Fruit fly (Drosophila melanogaster) whole organism, prepupa: ENCODE measurements around the gene CG43896.
A peak's percentile ranks its signal among the peaks of the same experiment; 100 is the strongest.

ENCODE experiments used
- Blimp-1 ChIP-seq: fragments of 200-800 bp; sonication (Bioruptor generic); optimal IDR thresholded peaks from 3 replicates; lab custom pipeline; 2017; ENCODE audit warnings: missing biosample characterization, missing genetic modification characterization, mild to moderate bottlenecking, moderate library complexity, missing genetic modification reagents
- CG10631 ChIP-seq: fragments of 200-800 bp; sonication (Bioruptor generic); optimal IDR thresholded peaks from 2 replicates; lab custom pipeline; 2016; ENCODE audit warnings: missing biosample characterization, missing genetic modification characterization
- CG11294 ChIP-seq: fragments of 200-800 bp; sonication (Bioruptor generic); IDR thresholded peaks from 2 replicates; pipeline ENCODE4 v1.3.6; 2022; ENCODE audit warnings: missing biosample characterization, missing genetic modification characterization
- CG11762 ChIP-seq: fragments of 200-800 bp; sonication (Bioruptor generic); optimal IDR thresholded peaks from 3 replicates; lab custom pipeline; 2016; ENCODE audit warnings: missing biosample characterization, missing genetic modification characterization; ENCODE audit not compliant: insufficient read depth
- CG1621 ChIP-seq: fragments of 200-800 bp; sonication (Bioruptor generic); optimal IDR thresholded peaks from 3 replicates; lab custom pipeline; 2018; ENCODE audit warnings: missing biosample characterization, mild to moderate bottlenecking, missing genetic modification characterization
- CG3032 ChIP-seq: fragments of 200-800 bp; optimal IDR thresholded peaks from 2 replicates; lab custom pipeline; 2019; ENCODE audit warnings: missing biosample characterization, mild to moderate bottlenecking, missing genetic modification characterization, moderate library complexity
- CG31627 ChIP-seq: fragments of 200-800 bp; sonication (Bioruptor generic); optimal IDR thresholded peaks from 3 replicates; lab custom pipeline; 2016; ENCODE audit warnings: missing biosample characterization, missing genetic modification characterization
- CG3919 ChIP-seq: fragments of 200-800 bp; sonication (Bioruptor generic); optimal IDR thresholded peaks from 3 replicates; lab custom pipeline; 2016; ENCODE audit warnings: missing biosample characterization, missing genetic modification characterization
- CG6163 ChIP-seq: fragments of 200-800 bp; sonication (Bioruptor generic); IDR thresholded peaks from 3 replicates; pipeline ENCODE4 v1.3.6; 2022; ENCODE audit warnings: missing biosample characterization, missing genetic modification characterization
- CG6276 ChIP-seq: fragments of 200-800 bp; sonication (Bioruptor generic); optimal IDR thresholded peaks from 2 replicates; lab custom pipeline; 2017; ENCODE audit warnings: missing biosample characterization, mild to moderate bottlenecking, missing genetic modification characterization
- CG6792 ChIP-seq: fragments of 200-800 bp; sonication (Bioruptor generic); optimal IDR thresholded peaks from 3 replicates; lab custom pipeline; 2016; ENCODE audit warnings: missing biosample characterization, missing genetic modification characterization
- CG6808 ChIP-seq: fragments of 200-800 bp; sonication (Bioruptor generic); optimal IDR thresholded peaks from 3 replicates; lab custom pipeline; 2017; ENCODE audit warnings: missing biosample characterization, missing genetic modification characterization, mild to moderate bottlenecking, moderate library complexity, missing genetic modification reagents
- CG6854 ChIP-seq: fragments of 200-800 bp; sonication (Bioruptor generic); optimal IDR thresholded peaks from 2 replicates; lab custom pipeline; 2017; ENCODE audit warnings: missing biosample characterization, mild to moderate bottlenecking, missing genetic modification characterization
- CG7368 ChIP-seq: fragments of 200-800 bp; sonication (Bioruptor generic); optimal IDR thresholded peaks from 3 replicates; lab custom pipeline; 2016; ENCODE audit warnings: missing biosample characterization, missing genetic modification characterization
- CG8119 ChIP-seq: fragments of 200-800 bp; sonication (Bioruptor generic); IDR thresholded peaks from 3 replicates; pipeline ENCODE4 v1.3.6; 2022; ENCODE audit warnings: missing biosample characterization, missing genetic modification characterization
- CG8632 ChIP-seq: fragments of 200-800 bp; sonication (Bioruptor generic); optimal IDR thresholded peaks from 3 replicates; lab custom pipeline; 2016; ENCODE audit warnings: missing biosample characterization, missing genetic modification characterization
- Eip75B ChIP-seq: fragments of 200-800 bp; sonication (Bioruptor generic); optimal IDR thresholded peaks from 3 replicates; lab custom pipeline; 2016; ENCODE audit warnings: missing biosample characterization, missing genetic modification characterization
- Eip78C ChIP-seq: fragments of 200-800 bp; sonication (Bioruptor generic); peaks from one replicate; lab custom pipeline; 2016; ENCODE audit warnings: missing biosample characterization, missing genetic modification characterization
- Eip93F ChIP-seq: fragments of 200-800 bp; sonication (Bioruptor generic); optimal IDR thresholded peaks from 2 replicates; lab custom pipeline; 2016; ENCODE audit warnings: missing biosample characterization, mild to moderate bottlenecking, missing genetic modification characterization
- Ets21C ChIP-seq: fragments of 200-800 bp; sonication (Bioruptor generic); optimal IDR thresholded peaks from 3 replicates; lab custom pipeline; 2016; ENCODE audit warnings: missing biosample characterization, missing genetic modification characterization
- Hr38 ChIP-seq: sonication (Bioruptor generic); optimal IDR thresholded peaks from 2 replicates; lab custom pipeline; 2016; ENCODE audit warnings: missing biosample characterization, missing genetic modification characterization
- Hr39 ChIP-seq: fragments of 200-800 bp; sonication (Bioruptor generic); optimal IDR thresholded peaks from 2 replicates; lab custom pipeline; 2016; ENCODE audit warnings: missing biosample characterization, missing genetic modification characterization
- Hr4 ChIP-seq: fragments of 200-800 bp; sonication (Bioruptor generic); optimal IDR thresholded peaks from 3 replicates; lab custom pipeline; 2016; ENCODE audit warnings: missing biosample characterization, missing genetic modification characterization
- Lpt ChIP-seq: fragments of 200-800 bp; sonication (Bioruptor generic); optimal IDR thresholded peaks from 3 replicates; lab custom pipeline; 2016; ENCODE audit warnings: missing biosample characterization, missing genetic modification characterization
- OdsH ChIP-seq: fragments of 200-800 bp; sonication (Bioruptor generic); optimal IDR thresholded peaks from 3 replicates; lab custom pipeline; 2016; ENCODE audit warnings: missing biosample characterization, missing genetic modification characterization
- Smox ChIP-seq: fragments of 200-800 bp; sonication (Bioruptor generic); optimal IDR thresholded peaks from 3 replicates; lab custom pipeline; 2016; ENCODE audit warnings: missing biosample characterization, missing genetic modification characterization
- Sox14 ChIP-seq: fragments of 200-800 bp; sonication (Bioruptor generic); optimal IDR thresholded peaks from 3 replicates; lab custom pipeline; 2016; ENCODE audit warnings: missing biosample characterization, missing genetic modification characterization
- Sox15 ChIP-seq: fragments of 200-800 bp; sonication (Bioruptor generic); optimal IDR thresholded peaks from 3 replicates; lab custom pipeline; 2016; ENCODE audit warnings: missing biosample characterization, missing genetic modification characterization
- achi ChIP-seq: fragments of 200-800 bp; sonication (Bioruptor generic); optimal IDR thresholded peaks from 3 replicates; lab custom pipeline; 2016; ENCODE audit warnings: missing biosample characterization, missing genetic modification characterization
- acj6 ChIP-seq: fragments of 200-800 bp; sonication (Bioruptor generic); optimal IDR thresholded peaks from 3 replicates; lab custom pipeline; 2016; ENCODE audit warnings: missing biosample characterization, missing genetic modification characterization
- cyc ChIP-seq: fragments of 200-800 bp; sonication (Bioruptor generic); optimal IDR thresholded peaks from 3 replicates; lab custom pipeline; 2016; ENCODE audit warnings: missing biosample characterization, missing genetic modification characterization
- dac ChIP-seq: fragments of 200-800 bp; sonication (Bioruptor generic); optimal IDR thresholded peaks from 2 replicates; lab custom pipeline; 2017; ENCODE audit warnings: missing biosample characterization, mild to moderate bottlenecking, missing genetic modification characterization
- dsx ChIP-seq: fragments of 200-800 bp; optimal IDR thresholded peaks from 3 replicates; lab custom pipeline; 2019; ENCODE audit warnings: missing biosample characterization, mild to moderate bottlenecking, missing genetic modification characterization, moderate library complexity; ENCODE audit not compliant: poor library complexity, severe bottlenecking
- eg ChIP-seq: fragments of 200-800 bp; sonication (Bioruptor generic); IDR thresholded peaks from 3 replicates; pipeline ENCODE4 v1.3.6; 2022; ENCODE audit warnings: missing biosample characterization, missing genetic modification characterization
- esn ChIP-seq: fragments of 200-800 bp; sonication (Bioruptor generic); optimal IDR thresholded peaks from 2 replicates; lab custom pipeline; 2016; ENCODE audit warnings: missing biosample characterization, mild to moderate bottlenecking, missing genetic modification characterization, moderate library complexity
- fd85E ChIP-seq: fragments of 200-800 bp; sonication (Bioruptor generic); optimal IDR thresholded peaks from 3 replicates; lab custom pipeline; 2016; ENCODE audit warnings: missing biosample characterization, missing genetic modification characterization
- fkh ChIP-seq: fragments of 200-800 bp; sonication (Bioruptor generic); optimal IDR thresholded peaks from 3 replicates; lab custom pipeline; 2017; ENCODE audit warnings: missing biosample characterization, mild to moderate bottlenecking, missing genetic modification characterization, moderate library complexity
- lz ChIP-seq: fragments of 200-800 bp; sonication (Bioruptor generic); optimal IDR thresholded peaks from 3 replicates; lab custom pipeline; 2016; ENCODE audit warnings: missing biosample characterization, missing genetic modification characterization
- net ChIP-seq: fragments of 200-800 bp; sonication (Bioruptor generic); optimal IDR thresholded peaks from 3 replicates; lab custom pipeline; 2016; ENCODE audit warnings: missing biosample characterization, missing genetic modification characterization
- pdm3 ChIP-seq: fragments of 200-800 bp; sonication (Bioruptor generic); optimal IDR thresholded peaks from 3 replicates; lab custom pipeline; 2016; ENCODE audit warnings: missing biosample characterization, missing genetic modification characterization
- salr ChIP-seq, 2 experiments: fragments of 200-800 bp; sonication (Bioruptor generic); optimal IDR thresholded peaks; 3 replicates each; lab custom pipeline; 2016 to 2018; ENCODE audit warnings: missing biosample characterization in 2 of 2, missing genetic modification characterization in 2 of 2, mild to moderate bottlenecking in 1 of 2
- spab ChIP-seq: fragments of 200-800 bp; sonication (Bioruptor generic); optimal IDR thresholded peaks from 2 replicates; lab custom pipeline; 2017; ENCODE audit warnings: missing biosample characterization, mild to moderate bottlenecking, missing genetic modification characterization, missing genetic modification reagents
- svp ChIP-seq: fragments of 200-800 bp; sonication (Bioruptor generic); peaks from one replicate; lab custom pipeline; 2016; ENCODE audit warnings: missing biosample characterization, missing genetic modification characterization

The CG43896 gene

DNA sequence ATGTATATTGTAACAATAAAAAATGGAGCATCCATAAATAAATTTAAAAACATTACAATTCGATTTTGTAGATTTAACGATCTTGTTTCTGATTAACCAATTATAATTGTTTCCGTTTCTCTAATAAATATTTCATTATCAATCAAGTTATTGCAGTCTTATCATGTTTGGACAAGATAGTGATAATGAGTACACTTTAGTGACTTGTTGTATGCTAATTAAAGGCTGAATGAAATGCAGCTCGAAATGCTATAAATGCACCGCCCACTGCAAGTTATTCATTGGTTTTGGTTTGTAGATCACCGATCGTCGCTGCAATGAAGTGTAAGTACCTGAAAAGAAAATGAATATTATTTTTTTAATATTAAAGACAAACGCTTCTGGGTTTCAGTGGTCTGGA, 1.3 kb upstream of the CG43896 start, which contains the start of gene CG14125:
CG14125 (plus strand) TSS at position 301 of the 400 bp plus-strand sequence.
- no peak for TF ChIP-seq Eip78C (GFP tag; lab: Kevin White, UChicago)
- TF ChIP-seq CG10631 (GFP tag; lab: Kevin White, UChicago), result no peak
- TF ChIP-seq Ets21C (GFP tag; lab: Kevin White, UChicago), result no peak
- TF ChIP-seq CG3919 (GFP tag; lab: Kevin White, UChicago), result no peak
- no peak for TF ChIP-seq Hr39
- no peak for TF ChIP-seq svp
- TF ChIP-seq CG6276 (GFP tag; lab: Kevin White, UChicago), result no peak
- no peak for TF ChIP-seq Eip75B
- TF ChIP-seq CG6163 (GFP tag; lab: Robert Waterston, UW), result no peak
- TF ChIP-seq CG8632 (GFP tag; lab: Kevin White, UChicago), result no peak
- TF ChIP-seq CG6854 (GFP tag; lab: Kevin White, UChicago), result no peak

- no peak for TF ChIP-seq Blimp-1 (GFP tag; lab: Kevin White, UChicago)
- no peak for TF ChIP-seq fkh (GFP tag; lab: Kevin White, UChicago)
- no peak for TF ChIP-seq Hr4
- TF ChIP-seq CG7368 (GFP tag; lab: Kevin White, UChicago), result no peak
- TF ChIP-seq dac (GFP tag; lab: Kevin White, UChicago), result no peak
- no peak for TF ChIP-seq Sox15 (GFP tag; lab: Kevin White, UChicago)
- no peak for TF ChIP-seq Eip93F (GFP tag; lab: Kevin White, UChicago)
- no peak for TF ChIP-seq acj6
- no peak for TF ChIP-seq Smox (GFP tag; lab: Kevin White, UChicago)
- no peak for TF ChIP-seq lz (GFP tag; lab: Kevin White, UChicago)
- no peak for TF ChIP-seq CG31627 (GFP tag; lab: Kevin White, UChicago)
- no peak for TF ChIP-seq CG3919 (GFP tag; lab: Kevin White, UChicago)
- no peak for TF ChIP-seq CG1621 (tag; lab: Kevin White, UChicago)
- no peak for TF ChIP-seq CG11294 (GFP tag; lab: Robert Waterston, UW)
- TF ChIP-seq CG3032 (tag; lab: Kevin White, UChicago), result no peak
- no peak for TF ChIP-seq CG6163 (GFP tag; lab: Robert Waterston, UW)
- TF ChIP-seq, all 60 proteins: peak for 0
These were observed 8.7 kb downstream of the CG43896 start, which contains the start of gene CG6938 for dm6 chr3L:11984606-11985005. Gene CG6938 (plus strand): TSS chr3L:11984906.

dm6 chr3L:11990436-11990835, 14.5 kb downstream of the CG43896 start, which contains the start of gene CG6931:
Gene CG6931 (plus strand): TSS chr3L:11990736.
- TF ChIP-seq Smox (GFP tag; lab: Kevin White, UChicago) (no peak), eg (GFP tag; lab: Robert Waterston, UW) (no peak), CG6808 (GFP tag; lab: Kevin White, UChicago) (no peak), spab (GFP tag; lab: Kevin White, UChicago) (no peak), CG8632 (GFP tag; lab: Kevin White, UChicago) (no peak), fkh (GFP tag; lab: Kevin White, UChicago) (no peak), esn (no peak), Eip78C (GFP tag; lab: Kevin White, UChicago) (no peak), fd85E (GFP tag; lab: Kevin White, UChicago) (no peak), achi (GFP tag; lab: Kevin White, UChicago) (no peak), Hr4 (no peak), CG11762 (GFP tag; lab: Kevin White, UChicago) (no peak), CG8119 (GFP tag; lab: Robert Waterston, UW) (no peak), CG3919 (GFP tag; lab: Kevin White, UChicago) (no peak), Hr39 (no peak), CG3032 (tag; lab: Kevin White, UChicago) (no peak), Eip93F (GFP tag; lab: Kevin White, UChicago) (no peak), dsx (GFP tag; lab: Kevin White, UChicago) (no peak), Lpt (GFP tag; lab: Kevin White, UChicago) (no peak), CG6854 (GFP tag; lab: Kevin White, UChicago) (no peak)

- peak; percentile 40 for TF ChIP-seq cyc (GFP tag; lab: Kevin White, UChicago)
- no peak for TF ChIP-seq CG3032 (tag; lab: Kevin White, UChicago)
- no peak for TF ChIP-seq net
- TF ChIP-seq CG6792, result no peak
- no peak for TF ChIP-seq Ets21C (GFP tag; lab: Kevin White, UChicago)
- TF ChIP-seq salr (GFP tag; optimal IDR thresholded peaks at IDR 0.05; lab: Kevin White, UChicago), result no peak
- TF ChIP-seq spab (GFP tag; lab: Kevin White, UChicago), result no peak
- TF ChIP-seq Smox (GFP tag; lab: Kevin White, UChicago), result no peak
- no peak for TF ChIP-seq dsx (GFP tag; lab: Kevin White, UChicago)
- no peak for TF ChIP-seq Lpt (GFP tag; lab: Kevin White, UChicago)
- TF ChIP-seq CG3919 (GFP tag; lab: Kevin White, UChicago), result no peak
- no peak for TF ChIP-seq OdsH (GFP tag; lab: Kevin White, UChicago)
- TF ChIP-seq Hr38 (GFP tag; lab: Kevin White, UChicago), result no peak
- no peak for TF ChIP-seq pdm3
- no peak for TF ChIP-seq Sox14 (GFP tag; lab: Kevin White, UChicago)
- no peak for TF ChIP-seq Eip78C (GFP tag; lab: Kevin White, UChicago)
- TF ChIP-seq Sox15 (GFP tag; lab: Kevin White, UChicago), result peak; percentile 3
- TF ChIP-seq fd85E (GFP tag; lab: Kevin White, UChicago), result no peak
- peak; percentile 17 for TF ChIP-seq CG31627 (GFP tag; lab: Kevin White, UChicago)
- TF ChIP-seq CG11294 (GFP tag; lab: Robert Waterston, UW), result no peak
- TF ChIP-seq CG11762 (GFP tag; lab: Kevin White, UChicago), result no peak
- no peak for TF ChIP-seq eg (GFP tag; lab: Robert Waterston, UW)
These were observed 17.0 kb downstream of the CG43896 start, which contains the start of gene viaf for dm6 chr3L:11992960-11993359. Gene viaf (minus strand): TSS chr3L:11993179.
